Worm (Caenorhabditis elegans): ENCODE results near the gene srh-33.

DNA sequence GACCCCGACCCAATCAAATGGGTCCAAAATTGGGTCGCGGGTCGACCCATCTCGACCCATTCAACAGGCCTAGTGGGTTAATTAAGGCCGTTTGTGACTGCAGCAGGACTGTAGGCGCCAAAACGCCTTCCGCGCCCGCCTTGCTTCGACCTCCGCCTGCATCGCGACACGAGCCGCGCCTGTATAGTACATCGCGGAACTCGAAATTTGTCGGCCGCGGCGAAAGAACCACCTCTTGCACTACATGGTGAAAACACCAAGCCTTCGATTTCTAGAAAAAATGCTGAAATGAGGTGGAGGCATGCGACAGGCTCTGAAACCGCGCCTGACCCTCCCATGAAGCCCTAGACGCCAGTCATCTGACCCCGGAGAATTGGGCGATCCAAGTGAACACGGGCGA, 44.9 kb upstream of the srh-33 start:
- no peak for TF ChIP-seq W03F9.2 (tag; optimal IDR thresholded peaks at IDR 0.05)
- TF ChIP-seq him-1 (tag; optimal IDR thresholded peaks at IDR 0.05): no peak

Data from whole organism, L4/young adult.